Fruit fly (Drosophila melanogaster) whole organism, embryonic: ENCODE data around the gene kel.

Experiments used
- Antp ChIP-seq: fragments of 200-800 bp; sonication (Bioruptor generic); optimal IDR thresholded peaks from 3 replicates; lab custom pipeline; 2016; ENCODE audit warnings: missing biosample characterization, missing genetic modification characterization
- Atf-2 ChIP-seq: fragments of 200-800 bp; sonication (Bioruptor generic); optimal IDR thresholded peaks from 2 replicates; lab custom pipeline; 2016; ENCODE audit warnings: missing biosample characterization, missing genetic modification characterization
- B-H1 ChIP-seq: fragments of 200-800 bp; sonication (Bioruptor generic); IDR thresholded peaks from 3 replicates; pipeline ENCODE4 v1.3.6; 2022; ENCODE audit warnings: missing biosample characterization, missing genetic modification characterization
- Bdp1 ChIP-seq: fragments of 200-800 bp; sonication (Bioruptor generic); optimal IDR thresholded peaks from 3 replicates; lab custom pipeline; 2016; ENCODE audit warnings: missing biosample characterization, missing genetic modification characterization
- Bgb ChIP-seq: fragments of 200-800 bp; sonication (Bioruptor generic); IDR thresholded peaks from 2 replicates; pipeline ENCODE4 v1.3.6; 2022; ENCODE audit warnings: missing biosample characterization, missing genetic modification characterization; ENCODE audit not compliant: partially characterized antibody
- CG10147 ChIP-seq: fragments of 200-800 bp; sonication (Bioruptor generic); optimal IDR thresholded peaks from 2 replicates; lab custom pipeline; 2019; ENCODE audit warnings: missing biosample characterization, mild to moderate bottlenecking, missing genetic modification characterization, moderate library complexity
- CG11560 ChIP-seq: fragments of 200-800 bp; sonication (Bioruptor generic); IDR thresholded peaks from 3 replicates; pipeline ENCODE4 v1.3.6; 2022; ENCODE audit warnings: missing biosample characterization, missing genetic modification characterization
- CG11696 ChIP-seq: fragments of 200-800 bp; sonication (Bioruptor generic); IDR thresholded peaks from 2 replicates; pipeline ENCODE4 v1.3.6; 2022; ENCODE audit warnings: missing biosample characterization, missing genetic modification characterization
- CG13123 ChIP-seq: fragments of 200-800 bp; sonication (Bioruptor generic); optimal IDR thresholded peaks from 2 replicates; lab custom pipeline; 2016; ENCODE audit warnings: missing biosample characterization, missing genetic modification characterization
- CG15696 ChIP-seq: fragments of 200-800 bp; sonication (Bioruptor generic); optimal IDR thresholded peaks from 2 replicates; lab custom pipeline; 2019; ENCODE audit warnings: missing biosample characterization, mild to moderate bottlenecking, missing genetic modification characterization, moderate library complexity
- CG1792 ChIP-seq: fragments of 200-800 bp; sonication (Bioruptor generic); optimal IDR thresholded peaks from 2 replicates; lab custom pipeline; 2016; ENCODE audit warnings: missing biosample characterization, missing genetic modification characterization
- CG18476 ChIP-seq: fragments of 200-800 bp; sonication (Bioruptor generic); optimal IDR thresholded peaks from 2 replicates; lab custom pipeline; 2016; ENCODE audit warnings: missing biosample characterization, mild to moderate bottlenecking, missing genetic modification characterization
- CG31224 ChIP-seq: fragments of 200-800 bp; sonication (Bioruptor generic); IDR thresholded peaks from 2 replicates; pipeline ENCODE4 v1.3.6; 2022; ENCODE audit warnings: missing biosample characterization, missing genetic modification characterization
- CG32772 ChIP-seq: fragments of 200-800 bp; sonication (Bioruptor generic); IDR thresholded peaks from 2 replicates; pipeline ENCODE4 v1.3.6; 2022; ENCODE audit warnings: missing biosample characterization, missing genetic modification characterization
- CG34224 ChIP-seq: fragments of 200-800 bp; sonication (Bioruptor generic); IDR thresholded peaks from 3 replicates; pipeline ENCODE4 v1.3.6; 2022; ENCODE audit warnings: missing biosample characterization, missing genetic modification characterization; ENCODE audit not compliant: partially characterized antibody
- CG4617 ChIP-seq: fragments of 200-800 bp; sonication (Bioruptor generic); optimal IDR thresholded peaks from 3 replicates; lab custom pipeline; 2016; ENCODE audit warnings: missing biosample characterization, missing genetic modification characterization, borderline replicate concordance
- CG7357 ChIP-seq: fragments of 200-800 bp; sonication (Bioruptor generic); IDR thresholded peaks from 3 replicates; pipeline ENCODE4 v1.3.6; 2022; ENCODE audit warnings: missing biosample characterization, missing genetic modification characterization
- CG7556 ChIP-seq: fragments of 200-800 bp; sonication (Bioruptor generic); optimal IDR thresholded peaks from 2 replicates; lab custom pipeline; 2017; ENCODE audit warnings: missing biosample characterization, mild to moderate bottlenecking, missing genetic modification characterization
- CG7963 ChIP-seq: fragments of 200-800 bp; sonication (Bioruptor generic); IDR thresholded peaks from 3 replicates; pipeline ENCODE4 v1.3.6; 2022; ENCODE audit warnings: missing biosample characterization, missing genetic modification characterization; ENCODE audit not compliant: partially characterized antibody
- CG8924 ChIP-seq: fragments of 200-800 bp; optimal IDR thresholded peaks from 3 replicates; lab custom pipeline; 2019; ENCODE audit warnings: missing biosample characterization, mild to moderate bottlenecking, missing genetic modification characterization, moderate library complexity
- CG9609 ChIP-seq: fragments of 200-800 bp; sonication (Bioruptor generic); optimal IDR thresholded peaks from 3 replicates; lab custom pipeline; 2016; ENCODE audit warnings: missing biosample characterization, missing genetic modification characterization
- CG9932 ChIP-seq: fragments of 200-800 bp; sonication (Bioruptor generic); IDR thresholded peaks from 2 replicates; pipeline ENCODE4 v1.3.6; 2022; ENCODE audit warnings: missing biosample characterization, missing genetic modification characterization
- Ets97D ChIP-seq: fragments of 200-800 bp; sonication (Bioruptor generic); optimal IDR thresholded peaks from 3 replicates; lab custom pipeline; 2016; ENCODE audit warnings: missing biosample characterization, missing genetic modification characterization
- Fer2 ChIP-seq: fragments of 200-800 bp; sonication (Bioruptor generic); optimal IDR thresholded peaks from 2 replicates; lab custom pipeline; 2018; ENCODE audit warnings: missing biosample characterization, mild to moderate bottlenecking, missing genetic modification characterization, moderate library complexity
- Hey ChIP-seq: fragments of 200-800 bp; sonication (Bioruptor generic); optimal IDR thresholded peaks from 3 replicates; lab custom pipeline; 2018; ENCODE audit warnings: missing biosample characterization, mild to moderate bottlenecking, missing genetic modification characterization
- Kr ChIP-seq: fragments of 200-800 bp; sonication (Bioruptor generic); optimal IDR thresholded peaks from 2 replicates; lab custom pipeline; 2017; ENCODE audit warnings: missing biosample characterization, mild to moderate bottlenecking, missing genetic modification characterization
- Mes4 ChIP-seq: fragments of 200-800 bp; sonication (Bioruptor generic); optimal IDR thresholded peaks from 2 replicates; lab custom pipeline; 2016; ENCODE audit warnings: missing biosample characterization, missing genetic modification characterization
- Optix ChIP-seq: fragments of 200-800 bp; sonication (Bioruptor generic); IDR thresholded peaks from 3 replicates; pipeline ENCODE4 v1.3.6; 2022; ENCODE audit warnings: missing biosample characterization, missing genetic modification characterization
- Rx ChIP-seq: fragments of 200-800 bp; sonication (Bioruptor generic); IDR thresholded peaks from 2 replicates; pipeline ENCODE4 v1.3.6; 2022; ENCODE audit warnings: missing biosample characterization, missing genetic modification characterization
- Sin3A ChIP-seq: fragments of >200 bp; optimal IDR thresholded peaks from 2 replicates; lab custom pipeline; 2018
- Six4 ChIP-seq: fragments of 200-800 bp; sonication (Bioruptor generic); optimal IDR thresholded peaks from 2 replicates; lab custom pipeline; 2016; ENCODE audit warnings: missing biosample characterization, missing genetic modification characterization
- Sox102F ChIP-seq: fragments of 200-800 bp; sonication (Bioruptor generic); optimal IDR thresholded peaks from 2 replicates; lab custom pipeline; 2018; ENCODE audit warnings: missing biosample characterization, mild to moderate bottlenecking, missing genetic modification characterization, moderate library complexity
- ara ChIP-seq: fragments of 200-800 bp; sonication (Bioruptor generic); IDR thresholded peaks from 2 replicates; pipeline ENCODE4 v1.3.6; 2022; ENCODE audit warnings: missing biosample characterization, missing genetic modification characterization
- ewg ChIP-seq: fragments of 200-800 bp; sonication (Bioruptor generic); optimal IDR thresholded peaks from 3 replicates; lab custom pipeline; 2017; ENCODE audit warnings: mild to moderate bottlenecking, missing biosample characterization, missing genetic modification reagents, missing genetic modification characterization
- fd96Cb ChIP-seq: fragments of 200-800 bp; sonication (Bioruptor generic); optimal IDR thresholded peaks from 2 replicates; lab custom pipeline; 2018; ENCODE audit warnings: missing biosample characterization, mild to moderate bottlenecking, missing genetic modification characterization, moderate library complexity
- jumu ChIP-seq: fragments of 200-800 bp; sonication (Bioruptor generic); optimal IDR thresholded peaks from 3 replicates; lab custom pipeline; 2016; ENCODE audit warnings: missing biosample characterization, missing genetic modification characterization
- nmo ChIP-seq: fragments of 200-800 bp; sonication (Bioruptor generic); optimal IDR thresholded peaks from 2 replicates; lab custom pipeline; 2018; ENCODE audit warnings: missing biosample characterization, mild to moderate bottlenecking, missing genetic modification characterization, moderate library complexity
- pnt ChIP-seq: fragments of 200-800 bp; sonication (Bioruptor generic); optimal IDR thresholded peaks from 3 replicates; lab custom pipeline; 2016; ENCODE audit warnings: missing biosample characterization, missing genetic modification characterization
- ro ChIP-seq: fragments of 200-800 bp; sonication (Bioruptor generic); IDR thresholded peaks from 2 replicates; pipeline ENCODE4 v1.3.6; 2022; ENCODE audit warnings: missing biosample characterization, missing genetic modification characterization
- row ChIP-seq: fragments of 200-800 bp; sonication (Bioruptor generic); IDR thresholded peaks from 3 replicates; pipeline ENCODE4 v1.3.6; 2022; ENCODE audit warnings: missing biosample characterization, missing genetic modification characterization
- scrt ChIP-seq: fragments of 200-800 bp; sonication (Bioruptor generic); optimal IDR thresholded peaks from 2 replicates; lab custom pipeline; 2018; ENCODE audit warnings: missing biosample characterization, mild to moderate bottlenecking, missing genetic modification characterization, moderate library complexity
- sim ChIP-seq: fragments of 200-800 bp; sonication (Bioruptor generic); IDR thresholded peaks from 2 replicates; pipeline ENCODE4 v1.3.6; 2022; ENCODE audit warnings: missing biosample characterization, missing genetic modification characterization
- ttk ChIP-seq: fragments of 200-800 bp; sonication (Bioruptor generic); IDR thresholded peaks from 2 replicates; pipeline ENCODE4 v2.1.2; 2022; ENCODE audit warnings: missing biosample characterization, missing genetic modification characterization

kel gene

DNA sequence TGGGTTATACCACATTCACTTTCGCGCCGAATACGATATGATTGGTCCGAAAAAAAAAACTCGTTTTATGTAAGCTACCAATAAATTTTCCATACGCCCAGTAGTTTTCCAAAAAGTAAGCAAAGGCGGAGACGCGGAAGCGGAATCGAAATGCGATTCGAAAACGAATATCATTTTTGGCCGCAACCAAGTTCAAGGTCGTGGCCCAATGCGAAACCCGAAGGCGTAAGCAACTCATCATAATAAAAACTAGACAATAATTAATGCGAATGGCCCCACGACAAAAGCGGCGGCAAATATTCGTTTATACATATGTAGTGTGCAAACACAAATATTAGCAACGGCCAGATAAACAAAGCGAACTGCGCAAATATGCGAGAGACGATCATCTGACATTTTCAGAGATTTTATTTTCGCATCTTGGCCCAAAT, 1.4 kb downstream of the kel start (continued):
- TF ChIP-seq Kr (GFP tag; lab: Kevin White, UChicago) = no peak
- TF ChIP-seq pnt = no peak
- TF ChIP-seq ewg (GFP tag; lab: Kevin White, UChicago) = no peak
- no peak for TF ChIP-seq CG11560 (tag; lab: Robert Waterston, UW)
- TF ChIP-seq CG31224 (GFP tag; lab: Robert Waterston, UW) = peak; percentile 21; the same call in 1 of the 2 replicates
- no peak for TF ChIP-seq Optix
- no peak for TF ChIP-seq CG32772 (GFP tag; lab: Robert Waterston, UW)
- TF ChIP-seq scrt (GFP tag; lab: Kevin White, UChicago) = peak; percentile 7
- TF ChIP-seq nmo = no peak
- TF ChIP-seq CG7357 (GFP tag; lab: Robert Waterston, UW) = no peak
- peak; percentile 39 for TF ChIP-seq CG10147 (GFP tag; lab: Kevin White, UChicago)
- TF ChIP-seq Atf-2 = no peak
- TF ChIP-seq fd96Cb (tag; lab: Kevin White, UChicago) = no peak
- TF ChIP-seq CG7963 = no peak
- no peak for TF ChIP-seq Sin3A (lab: Kevin White, UChicago)
- TF ChIP-seq ttk (GFP tag; lab: Robert Waterston, UW) = no peak
- no peak for TF ChIP-seq Bdp1
- TF ChIP-seq CG9932 (GFP tag; lab: Robert Waterston, UW) = peak; percentile 44
- TF ChIP-seq Six4 (GFP tag; lab: Kevin White, UChicago) = no peak
- TF ChIP-seq CG34224 (GFP tag; lab: Robert Waterston, UW) = no peak
- TF ChIP-seq Ets97D = no peak
- no peak for TF ChIP-seq row (GFP tag; lab: Robert Waterston, UW)
- no peak for TF ChIP-seq Mes4
- TF ChIP-seq CG15696 (tag; lab: Kevin White, UChicago) = no peak
- TF ChIP-seq CG18476 (GFP tag; lab: Kevin White, UChicago) = no peak
- no peak for TF ChIP-seq Hey
- no peak for TF ChIP-seq sim (GFP tag; lab: Robert Waterston, UW)
- no peak for TF ChIP-seq CG4617
- no peak for TF ChIP-seq CG7556
- no peak for TF ChIP-seq CG9609 (GFP tag; lab: Kevin White, UChicago)
- no peak for TF ChIP-seq Rx (GFP tag; lab: Robert Waterston, UW)
- no peak for TF ChIP-seq Bgb (GFP tag; lab: Robert Waterston, UW)
- no peak for TF ChIP-seq Fer2 (tag; lab: Kevin White, UChicago)
- TF ChIP-seq CG13123 (GFP tag; lab: Kevin White, UChicago) = no peak
- no peak for TF ChIP-seq CG8924 (tag; lab: Kevin White, UChicago)
- TF ChIP-seq ara (GFP tag; lab: Robert Waterston, UW) = no peak

DNA sequence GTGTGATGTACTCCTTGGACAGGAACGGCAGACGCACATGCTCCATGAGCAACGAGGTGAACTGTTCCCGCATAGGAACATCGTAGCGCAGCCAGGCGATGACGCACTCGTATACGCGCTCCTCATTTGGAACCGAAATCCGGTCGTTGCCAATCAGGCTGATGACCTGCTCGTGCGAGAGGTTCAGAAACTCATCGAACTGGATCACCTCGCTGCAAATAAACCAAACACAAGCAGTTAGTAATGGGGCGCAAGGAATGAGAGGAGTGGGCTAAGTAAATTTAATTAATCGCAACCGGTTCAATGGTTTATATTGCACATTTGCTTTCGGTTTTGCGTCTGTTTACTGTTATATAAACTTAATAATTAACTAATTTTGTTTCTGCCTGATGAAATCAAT, 3.3 kb downstream of the kel start:
- TF ChIP-seq Sox102F (GFP tag; lab: Kevin White, UChicago) = no peak
- no peak for TF ChIP-seq jumu (GFP tag; lab: Kevin White, UChicago)
- no peak for TF ChIP-seq CG11696
- no peak for TF ChIP-seq Antp (GFP tag; lab: Kevin White, UChicago)
- TF ChIP-seq CG1792 (GFP tag; lab: Kevin White, UChicago) = no peak
- TF ChIP-seq ro (GFP tag; lab: Robert Waterston, UW) = no peak
- no peak for TF ChIP-seq B-H1 (GFP tag; lab: Robert Waterston, UW)
- TF ChIP-seq Hey = no peak
